Fruit fly (Drosophila melanogaster): ENCODE measurements around the gene Sap-r.

- TF ChIP-seq CG11617 (GFP tag; optimal IDR thresholded peaks at IDR 0.05) (no peak), Mnt (GFP tag; optimal IDR thresholded peaks at IDR 0.05) (no peak), CG7101 (tag; optimal IDR thresholded peaks at IDR 0.05) (no peak), Crg-1 (GFP tag; optimal IDR thresholded peaks at IDR 0.05) (no peak), tj (GFP tag; optimal IDR thresholded peaks at IDR 0.05) (no peak)
Measured at dm6 chr3R:30865883-30866282, 23.0 kb downstream of the Sap-r start.
